Fruit fly (Drosophila melanogaster) Kc167 (cell line): ENCODE measurements around the gene AstA-R1.

ENCODE experiments used
- Myc ChIP-seq: fragments of >200 bp; optimal IDR thresholded peaks from 2 replicates; lab custom pipeline; 2017; ENCODE audit warnings: missing external identifiers
- Sin3A ChIP-seq: fragments of >200 bp; optimal IDR thresholded peaks from 2 replicates; lab custom pipeline; 2018; ENCODE audit warnings: missing external identifiers
- h ChIP-seq: fragments of >200 bp; optimal IDR thresholded peaks from 3 replicates; lab custom pipeline; 2018; ENCODE audit warnings: missing external identifiers
- insv ChIP-seq: fragments of >200 bp; optimal IDR thresholded peaks from 3 replicates; lab custom pipeline; 2018; ENCODE audit warnings: missing external identifiers
- psq ChIP-seq: fragments of >200 bp; optimal IDR thresholded peaks from 2 replicates; lab custom pipeline; 2017; ENCODE audit warnings: missing external identifiers
- ttk ChIP-seq: sonication (Bioruptor generic); optimal IDR thresholded peaks from 2 replicates; lab custom pipeline; 2017; ENCODE audit warnings: missing external identifiers

The AstA-R1 gene

dm6 chrX:3573438-3574250, 692 bp upstream of the AstA-R1 start, which contains the start of gene CG2875:
CG2875 (minus strand) TSS chrX:3573622.
- TF ChIP-seq insv (lab: Kevin White, UChicago) (no peak), Sin3A (lab: Kevin White, UChicago) (no peak), Myc (lab: Kevin White, UChicago) (no peak), h (lab: Kevin White, UChicago) (no peak), psq (lab: Kevin White, UChicago) (no peak), ttk (lab: Kevin White, UChicago) (no peak)

dm6 chrX:3581244-3581643, 6.9 kb downstream of the AstA-R1 start:
- TF ChIP-seq psq (lab: Kevin White, UChicago) (no peak), h (lab: Kevin White, UChicago) (no peak), insv (lab: Kevin White, UChicago) (no peak), ttk (lab: Kevin White, UChicago) (no peak), Myc (lab: Kevin White, UChicago) (no peak), Sin3A (lab: Kevin White, UChicago) (no peak)

dm6 chrX:3586278-3586677, 11.9 kb downstream of the AstA-R1 start:
- TF ChIP-seq insv (lab: Kevin White, UChicago): no peak
- no peak for TF ChIP-seq h (lab: Kevin White, UChicago)
- TF ChIP-seq ttk (lab: Kevin White, UChicago): no peak
- no peak for TF ChIP-seq Sin3A (lab: Kevin White, UChicago)
- TF ChIP-seq Myc (lab: Kevin White, UChicago): no peak
- no peak for TF ChIP-seq psq (lab: Kevin White, UChicago)

- no peak for TF ChIP-seq Sin3A (lab: Kevin White, UChicago)
- TF ChIP-seq ttk (lab: Kevin White, UChicago): no peak
- no peak for TF ChIP-seq insv (lab: Kevin White, UChicago)
- TF ChIP-seq psq (lab: Kevin White, UChicago): no peak
- no peak for TF ChIP-seq h (lab: Kevin White, UChicago)
- TF ChIP-seq Myc (lab: Kevin White, UChicago): no peak
Observed at dm6 chrX:3594245-3594644, 19.9 kb downstream of the AstA-R1 start.

dm6 chrX:3667199-3667671, 92.9 kb downstream of the AstA-R1 start, which contains the start of gene Ilp7:
Ilp7 (plus strand) TSS chrX:3667621.
- TF ChIP-seq ttk (lab: Kevin White, UChicago) (no peak), insv (lab: Kevin White, UChicago) (no peak), Myc (lab: Kevin White, UChicago) (no peak), Sin3A (lab: Kevin White, UChicago) (no peak), psq (lab: Kevin White, UChicago) (no peak), h (lab: Kevin White, UChicago) (no peak)

- TF ChIP-seq Sin3A (lab: Kevin White, UChicago) (no peak), insv (lab: Kevin White, UChicago) (no peak), Myc (lab: Kevin White, UChicago) (no peak), ttk (lab: Kevin White, UChicago) (no peak), psq (lab: Kevin White, UChicago) (no peak), h (lab: Kevin White, UChicago) (no peak)
Observed at dm6 chrX:3671469-3672094, 97.2 kb downstream of the AstA-R1 start, which contains the start of the genes Parg and Mnt. Parg (minus strand) TSS chrX:3671502. Mnt (plus strand) TSS chrX:3671801.

dm6 chrX:3672095-3672995, 98.0 kb downstream of the AstA-R1 start:
- TF ChIP-seq Myc (lab: Kevin White, UChicago) (no peak), psq (lab: Kevin White, UChicago) (no peak), h (lab: Kevin White, UChicago) (no peak), Sin3A (lab: Kevin White, UChicago) (no peak)

- no peak for TF ChIP-seq Myc (lab: Kevin White, UChicago)
- no peak for TF ChIP-seq h (lab: Kevin White, UChicago)
- no peak for TF ChIP-seq insv (lab: Kevin White, UChicago)
- no peak for TF ChIP-seq Sin3A (lab: Kevin White, UChicago)
- TF ChIP-seq ttk (lab: Kevin White, UChicago): no peak
- no peak for TF ChIP-seq psq (lab: Kevin White, UChicago)
Observed at dm6 chrX:3673710-3674344, 99.5 kb downstream of the AstA-R1 start.

- no peak for TF ChIP-seq Myc (lab: Kevin White, UChicago)
- no peak for TF ChIP-seq psq (lab: Kevin White, UChicago)
- TF ChIP-seq insv (lab: Kevin White, UChicago): no peak
- TF ChIP-seq ttk (lab: Kevin White, UChicago): no peak
- no peak for TF ChIP-seq h (lab: Kevin White, UChicago)
- TF ChIP-seq Sin3A (lab: Kevin White, UChicago): no peak
Observed at dm6 chrX:3674829-3675228, 100.5 kb downstream of the AstA-R1 start.

dm6 chrX:3675538-3675937, 101.2 kb downstream of the AstA-R1 start:
- TF ChIP-seq h (lab: Kevin White, UChicago) (no peak), ttk (lab: Kevin White, UChicago) (no peak), insv (lab: Kevin White, UChicago) (no peak), Sin3A (lab: Kevin White, UChicago) (no peak), Myc (lab: Kevin White, UChicago) (no peak), psq (lab: Kevin White, UChicago) (no peak)
